Worm (Caenorhabditis elegans): ENCODE results near the gene lep-2.

- no peak for TF ChIP-seq zip-11 (GFP tag; IDR thresholded peaks at IDR 0.05)
- TF ChIP-seq daf-16 (GFP tag; optimal IDR thresholded peaks at IDR 0.05) = no peak
- no peak for TF ChIP-seq daf-16 (tag; optimal IDR thresholded peaks at IDR 0.05)
- TF ChIP-seq zag-1 (tag; optimal IDR thresholded peaks at IDR 0.05) = no peak
- no peak for TF ChIP-seq mep-1 (tag; optimal IDR thresholded peaks at IDR 0.05)
- TF ChIP-seq nhr-77 (tag; optimal IDR thresholded peaks at IDR 0.05) = no peak
Measured at ce11 chrIV:976372-976771, 15.7 kb upstream of the lep-2 start.

Measured in whole organism, L4 larva.